Fruit fly (Drosophila melanogaster) whole organism, prepupa: ENCODE results near the gene CG11050.

Experiments used
- CG1621 ChIP-seq: fragments of 200-800 bp; sonication (Bioruptor generic); optimal IDR thresholded peaks from 3 replicates; lab custom pipeline; 2018; ENCODE audit warnings: missing biosample characterization, mild to moderate bottlenecking, missing genetic modification characterization
- CG6854 ChIP-seq: fragments of 200-800 bp; sonication (Bioruptor generic); optimal IDR thresholded peaks from 2 replicates; lab custom pipeline; 2017; ENCODE audit warnings: missing biosample characterization, mild to moderate bottlenecking, missing genetic modification characterization
- Eip93F ChIP-seq: fragments of 200-800 bp; sonication (Bioruptor generic); optimal IDR thresholded peaks from 2 replicates; lab custom pipeline; 2016; ENCODE audit warnings: missing biosample characterization, mild to moderate bottlenecking, missing genetic modification characterization
- Hr39 ChIP-seq: fragments of 200-800 bp; sonication (Bioruptor generic); optimal IDR thresholded peaks from 2 replicates; lab custom pipeline; 2016; ENCODE audit warnings: missing biosample characterization, missing genetic modification characterization
- Met ChIP-seq: fragments of 200-800 bp; sonication (Bioruptor generic); optimal IDR thresholded peaks from 3 replicates; lab custom pipeline; 2016; ENCODE audit warnings: missing biosample characterization, missing genetic modification characterization
- Sox102F ChIP-seq: fragments of 200-800 bp; sonication (Bioruptor generic); optimal IDR thresholded peaks from 2 replicates; lab custom pipeline; 2016; ENCODE audit warnings: missing biosample characterization, mild to moderate bottlenecking, missing genetic modification characterization
- Sox14 ChIP-seq: fragments of 200-800 bp; sonication (Bioruptor generic); optimal IDR thresholded peaks from 3 replicates; lab custom pipeline; 2016; ENCODE audit warnings: missing biosample characterization, missing genetic modification characterization
- lz ChIP-seq: fragments of 200-800 bp; sonication (Bioruptor generic); optimal IDR thresholded peaks from 3 replicates; lab custom pipeline; 2016; ENCODE audit warnings: missing biosample characterization, missing genetic modification characterization
- net ChIP-seq: fragments of 200-800 bp; sonication (Bioruptor generic); optimal IDR thresholded peaks from 3 replicates; lab custom pipeline; 2016; ENCODE audit warnings: missing biosample characterization, missing genetic modification characterization

DNA sequence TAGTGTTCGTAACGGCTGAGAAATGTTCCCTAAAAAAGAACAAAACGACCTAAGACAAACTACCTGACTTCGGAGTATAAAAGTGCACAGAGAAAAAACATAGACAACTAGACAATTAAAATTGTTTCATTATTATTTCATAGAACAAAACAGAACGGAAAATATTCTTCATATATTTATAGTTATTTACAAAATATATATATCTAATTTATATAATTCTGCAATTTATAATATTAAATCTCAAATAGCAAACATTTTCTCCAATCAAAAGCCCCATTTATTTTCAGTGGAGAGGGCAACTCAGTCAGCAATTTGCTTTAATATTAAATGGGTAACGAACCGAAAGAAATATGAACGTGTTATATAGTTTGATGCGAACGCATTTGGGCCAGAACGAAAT lies 15.8 kb upstream of the CG11050 start:
- TF ChIP-seq Sox102F, result no peak
- no peak for TF ChIP-seq Met (GFP tag; lab: Kevin White, UChicago)
- no peak for TF ChIP-seq lz (GFP tag; lab: Kevin White, UChicago)
- TF ChIP-seq CG6854, result no peak
- no peak for TF ChIP-seq CG1621 (tag; lab: Kevin White, UChicago)
- TF ChIP-seq Sox14, result no peak
- no peak for TF ChIP-seq Hr39 (GFP tag; lab: Kevin White, UChicago)
- TF ChIP-seq Eip93F, result no peak
- no peak for TF ChIP-seq net
